Fruit fly (Drosophila melanogaster) whole organism, embryonic: ENCODE results near the gene CG17562.
A peak's percentile ranks its signal among the peaks of the same experiment; 100 is the strongest.

Source experiments
- Awh ChIP-seq: fragments of 200-800 bp; sonication (Bioruptor generic); IDR thresholded peaks from 2 replicates; pipeline ENCODE4, ENCODE4 v1.3.6; 2022; ENCODE audit warnings: missing biosample characterization, missing genetic modification characterization
- BEAF-32 ChIP-seq: fragments of 200-800 bp; sonication (Bioruptor generic); optimal IDR thresholded peaks from 3 replicates; lab custom pipeline; 2017; ENCODE audit warnings: missing biosample characterization, missing genetic modification characterization, mild to moderate bottlenecking, moderate library complexity, missing genetic modification reagents
- CG12659 ChIP-seq: fragments of 200-800 bp; sonication (Bioruptor generic); optimal IDR thresholded peaks from 3 replicates; lab custom pipeline; 2017; ENCODE audit warnings: mild to moderate bottlenecking, missing biosample characterization, missing genetic modification reagents, missing genetic modification characterization
- CG15696 ChIP-seq: fragments of 200-800 bp; sonication (Bioruptor generic); optimal IDR thresholded peaks from 2 replicates; lab custom pipeline; 2019; ENCODE audit warnings: missing biosample characterization, mild to moderate bottlenecking, missing genetic modification characterization, moderate library complexity
- CG1647 ChIP-seq: fragments of 200-800 bp; sonication (Bioruptor generic); optimal IDR thresholded peaks from 3 replicates; lab custom pipeline; 2016; ENCODE audit warnings: missing biosample characterization, missing genetic modification characterization
- CG18262 ChIP-seq: fragments of 200-800 bp; optimal IDR thresholded peaks from 3 replicates; lab custom pipeline; 2019; ENCODE audit warnings: missing biosample characterization, mild to moderate bottlenecking, missing genetic modification characterization, moderate library complexity
- CG2199 ChIP-seq: fragments of 200-800 bp; sonication (Bioruptor generic); IDR thresholded peaks from 3 replicates; pipeline ENCODE4 v1.3.6; 2022; ENCODE audit warnings: missing biosample characterization, missing genetic modification characterization
- CG2678 ChIP-seq: fragments of 200-800 bp; sonication (Bioruptor generic); optimal IDR thresholded peaks from 3 replicates; lab custom pipeline; 2019; ENCODE audit warnings: missing biosample characterization, mild to moderate bottlenecking, missing genetic modification characterization, moderate library complexity
- CG3065 ChIP-seq: fragments of 200-800 bp; sonication (Bioruptor generic); optimal IDR thresholded peaks from 2 replicates; lab custom pipeline; 2016; ENCODE audit warnings: missing biosample characterization, missing genetic modification characterization
- CG3281 ChIP-seq: fragments of 200-800 bp; sonication (Bioruptor generic); optimal IDR thresholded peaks from 3 replicates; lab custom pipeline; 2017; ENCODE audit warnings: missing biosample characterization, mild to moderate bottlenecking, missing genetic modification characterization
- CG3838 ChIP-seq: fragments of 200-800 bp; sonication (Bioruptor generic); optimal IDR thresholded peaks from 3 replicates; lab custom pipeline; 2016; ENCODE audit warnings: missing biosample characterization, missing genetic modification characterization
- CG6254 ChIP-seq: fragments of 200-800 bp; sonication (Bioruptor generic); optimal IDR thresholded peaks from 3 replicates; lab custom pipeline; 2017; ENCODE audit warnings: mild to moderate bottlenecking, missing biosample characterization, missing genetic modification reagents, missing genetic modification characterization
- CG7271 ChIP-seq: fragments of 200-800 bp; sonication (Bioruptor generic); optimal IDR thresholded peaks from 2 replicates; lab custom pipeline; 2018; ENCODE audit warnings: missing biosample characterization, mild to moderate bottlenecking, missing genetic modification characterization, moderate library complexity
- CG8290 ChIP-seq, 3 experiments: fragments of 200-800 bp; sonication (Bioruptor generic); optimal IDR thresholded peaks; 2 replicates each; lab custom pipeline; 2016 to 2019; ENCODE audit warnings: missing biosample characterization in 3 of 3, missing genetic modification characterization in 3 of 3, mild to moderate bottlenecking in 2 of 3, moderate library complexity in 1 of 3
- CG8478 ChIP-seq: fragments of >200 bp; optimal IDR thresholded peaks from 2 replicates; lab custom pipeline; 2018
- CG8924 ChIP-seq: fragments of 200-800 bp; optimal IDR thresholded peaks from 3 replicates; lab custom pipeline; 2019; ENCODE audit warnings: missing biosample characterization, mild to moderate bottlenecking, missing genetic modification characterization, moderate library complexity
- CG9609 ChIP-seq: fragments of 200-800 bp; sonication (Bioruptor generic); optimal IDR thresholded peaks from 3 replicates; lab custom pipeline; 2016; ENCODE audit warnings: missing biosample characterization, missing genetic modification characterization
- CG9932 ChIP-seq: fragments of 200-800 bp; sonication (Bioruptor generic); IDR thresholded peaks from 2 replicates; pipeline ENCODE4 v1.3.6; 2022; ENCODE audit warnings: missing biosample characterization, missing genetic modification characterization
- CTCF ChIP-seq: fragments of 200-800 bp; sonication (Bioruptor generic); optimal IDR thresholded peaks from 2 replicates; lab custom pipeline; 2017; ENCODE audit warnings: missing biosample characterization, mild to moderate bottlenecking, missing genetic modification characterization, moderate library complexity
- Dad ChIP-seq: fragments of 200-800 bp; sonication (Bioruptor generic); optimal IDR thresholded peaks from 3 replicates; lab custom pipeline; 2016; ENCODE audit warnings: missing biosample characterization, missing genetic modification characterization
- Dll ChIP-seq: fragments of 200-800 bp; sonication (Bioruptor generic); IDR thresholded peaks from 4 replicates; pipeline ENCODE4 v1.3.6; 2022; ENCODE audit warnings: missing biosample characterization, missing genetic modification characterization; ENCODE audit not compliant: partially characterized antibody
- Ets65A ChIP-seq: fragments of 200-800 bp; sonication (Bioruptor generic); peaks from one replicate; lab custom pipeline; 2016; ENCODE audit warnings: missing biosample characterization, missing genetic modification characterization
- Hr78 ChIP-seq, 2 experiments: fragments of 200-800 bp in 1 of 2; fragments of >200 bp in 1 of 2; sonication (Bioruptor generic) in 1 of 2; optimal IDR thresholded peaks; 2 replicates each; lab custom pipeline; 2017 to 2019; ENCODE audit warnings: missing biosample characterization in 2 of 2, missing genetic modification characterization in 2 of 2, mild to moderate bottlenecking in 1 of 2, moderate library complexity in 1 of 2
- MESR4 ChIP-seq: fragments of 200-800 bp; sonication (Bioruptor generic); optimal IDR thresholded peaks from 2 replicates; lab custom pipeline; 2018; ENCODE audit warnings: missing biosample characterization, mild to moderate bottlenecking, missing genetic modification characterization, moderate library complexity
- Meics ChIP-seq: fragments of 200-800 bp; sonication (Bioruptor generic); optimal IDR thresholded peaks from 2 replicates; lab custom pipeline; 2017; ENCODE audit warnings: missing biosample characterization, mild to moderate bottlenecking, missing genetic modification characterization
- Nf-YA ChIP-seq: fragments of 200-800 bp; sonication (Bioruptor generic); IDR thresholded peaks from 2 replicates; pipeline ENCODE4 v1.3.6; 2022; ENCODE audit warnings: missing biosample characterization, missing genetic modification characterization
- Opbp ChIP-seq: fragments of 200-800 bp; sonication (Bioruptor generic); IDR thresholded peaks from 3 replicates; pipeline ENCODE4 v1.3.6; 2022; ENCODE audit warnings: missing biosample characterization, missing genetic modification characterization; ENCODE audit not compliant: partially characterized antibody
- PHDP ChIP-seq: fragments of 200-800 bp; sonication (Bioruptor generic); optimal IDR thresholded peaks from 3 replicates; lab custom pipeline; 2018; ENCODE audit warnings: missing biosample characterization, mild to moderate bottlenecking, missing genetic modification characterization, moderate library complexity
- Scr ChIP-seq: fragments of 200-800 bp; sonication (Bioruptor generic); IDR thresholded peaks from 2 replicates; pipeline ENCODE4 v1.3.6; 2022; ENCODE audit warnings: missing biosample characterization, missing genetic modification characterization; ENCODE audit not compliant: partially characterized antibody
- Ssrp ChIP-seq: fragments of 200-800 bp; sonication (Bioruptor generic); optimal IDR thresholded peaks from 2 replicates; lab custom pipeline; 2018; ENCODE audit warnings: missing biosample characterization, mild to moderate bottlenecking, missing genetic modification characterization, moderate library complexity
- Taf1 ChIP-seq: fragments of 200-800 bp; sonication (Bioruptor generic); IDR thresholded peaks from 2 replicates; pipeline ENCODE4 v1.3.6; 2022; ENCODE audit warnings: missing biosample characterization, missing genetic modification characterization
- Vsx1 ChIP-seq: fragments of 200-800 bp; sonication (Bioruptor generic); optimal IDR thresholded peaks from 2 replicates; lab custom pipeline; 2017; ENCODE audit warnings: missing biosample characterization, mild to moderate bottlenecking, missing genetic modification characterization, missing genetic modification reagents
- YL-1 ChIP-seq: fragments of 200-800 bp; sonication (Bioruptor generic); optimal IDR thresholded peaks from 3 replicates; lab custom pipeline; 2017; ENCODE audit warnings: missing biosample characterization, mild to moderate bottlenecking, missing genetic modification characterization
- cad ChIP-seq: fragments of >200 bp; optimal IDR thresholded peaks from 2 replicates; lab custom pipeline; 2017; ENCODE audit warnings: missing biosample characterization, missing genetic modification characterization
- cato ChIP-seq: fragments of 200-800 bp; sonication (Bioruptor generic); optimal IDR thresholded peaks from 2 replicates; lab custom pipeline; 2016; ENCODE audit warnings: missing biosample characterization, missing genetic modification characterization, borderline replicate concordance
- corto ChIP-seq: fragments of 200-800 bp; sonication (Bioruptor generic); optimal IDR thresholded peaks from 2 replicates; lab custom pipeline; 2016; ENCODE audit warnings: missing biosample characterization, mild to moderate bottlenecking, missing genetic modification characterization, moderate library complexity
- dpn ChIP-seq, 2 experiments: fragments of 200-800 bp; sonication (Bioruptor generic); optimal IDR thresholded peaks; 3 replicates each; lab custom pipeline; 2016; ENCODE audit warnings: missing biosample characterization in 2 of 2, missing genetic modification characterization in 2 of 2
- en ChIP-seq: fragments of 200-800 bp; sonication (Bioruptor generic); optimal IDR thresholded peaks from 2 replicates; lab custom pipeline; 2016; ENCODE audit warnings: missing biosample characterization, missing genetic modification characterization
- ewg ChIP-seq: fragments of 200-800 bp; sonication (Bioruptor generic); optimal IDR thresholded peaks from 3 replicates; lab custom pipeline; 2017; ENCODE audit warnings: mild to moderate bottlenecking, missing biosample characterization, missing genetic modification reagents, missing genetic modification characterization
- gem ChIP-seq: fragments of 200-800 bp; sonication (Bioruptor generic); optimal IDR thresholded peaks from 2 replicates; lab custom pipeline; 2019; ENCODE audit warnings: missing biosample characterization, mild to moderate bottlenecking, missing genetic modification characterization, moderate library complexity
- insv ChIP-seq, 2 experiments: fragments of 200-800 bp; sonication (Bioruptor generic); optimal IDR thresholded peaks; 3 replicates each; lab custom pipeline; 2016 to 2018; ENCODE audit warnings: missing biosample characterization in 2 of 2, missing genetic modification characterization in 2 of 2
- jumu ChIP-seq: fragments of 200-800 bp; sonication (Bioruptor generic); optimal IDR thresholded peaks from 3 replicates; lab custom pipeline; 2016; ENCODE audit warnings: missing biosample characterization, missing genetic modification characterization
- lab ChIP-seq: fragments of 200-800 bp; sonication (Bioruptor generic); optimal IDR thresholded peaks from 3 replicates; lab custom pipeline; 2017; ENCODE audit warnings: missing biosample characterization, missing genetic modification characterization, mild to moderate bottlenecking, moderate library complexity, missing genetic modification reagents
- lmd ChIP-seq: fragments of 200-800 bp; sonication (Bioruptor generic); IDR thresholded peaks from 2 replicates; pipeline ENCODE4 v1.3.6; 2022; ENCODE audit warnings: missing biosample characterization, missing genetic modification characterization
- nerfin-2 ChIP-seq: fragments of 200-800 bp; sonication (Bioruptor generic); IDR thresholded peaks from 2 replicates; pipeline ENCODE4 v1.3.6; 2022; ENCODE audit warnings: missing biosample characterization, missing genetic modification characterization; ENCODE audit not compliant: partially characterized antibody
- onecut ChIP-seq: fragments of 200-800 bp; sonication (Bioruptor generic); IDR thresholded peaks from 2 replicates; pipeline ENCODE4 v1.3.6; 2022; ENCODE audit warnings: missing biosample characterization, missing genetic modification characterization
- pan ChIP-seq, 4 experiments: fragments of >200 bp in 3 of 4; fragments of 200-800 bp in 1 of 4; sonication (Bioruptor generic) in 1 of 4; optimal IDR thresholded peaks in 3 of 4; IDR thresholded peaks in 1 of 4; 2 replicates each; pipeline versions ENCODE4 v1.3.6 to Lab custom; 2017 to 2022; ENCODE audit warnings: missing biosample characterization in 2 of 4, missing genetic modification characterization in 2 of 4, mixed read lengths in 1 of 4
- stc ChIP-seq: fragments of 200-800 bp; sonication (Bioruptor generic); IDR thresholded peaks from 2 replicates; pipeline ENCODE4 v1.3.6; 2022; ENCODE audit warnings: missing biosample characterization, missing genetic modification characterization
- tap ChIP-seq: fragments of 200-800 bp; optimal IDR thresholded peaks from 3 replicates; lab custom pipeline; 2019; ENCODE audit warnings: missing biosample characterization, mild to moderate bottlenecking, missing genetic modification characterization, moderate library complexity

Gene CG17562

DNA sequence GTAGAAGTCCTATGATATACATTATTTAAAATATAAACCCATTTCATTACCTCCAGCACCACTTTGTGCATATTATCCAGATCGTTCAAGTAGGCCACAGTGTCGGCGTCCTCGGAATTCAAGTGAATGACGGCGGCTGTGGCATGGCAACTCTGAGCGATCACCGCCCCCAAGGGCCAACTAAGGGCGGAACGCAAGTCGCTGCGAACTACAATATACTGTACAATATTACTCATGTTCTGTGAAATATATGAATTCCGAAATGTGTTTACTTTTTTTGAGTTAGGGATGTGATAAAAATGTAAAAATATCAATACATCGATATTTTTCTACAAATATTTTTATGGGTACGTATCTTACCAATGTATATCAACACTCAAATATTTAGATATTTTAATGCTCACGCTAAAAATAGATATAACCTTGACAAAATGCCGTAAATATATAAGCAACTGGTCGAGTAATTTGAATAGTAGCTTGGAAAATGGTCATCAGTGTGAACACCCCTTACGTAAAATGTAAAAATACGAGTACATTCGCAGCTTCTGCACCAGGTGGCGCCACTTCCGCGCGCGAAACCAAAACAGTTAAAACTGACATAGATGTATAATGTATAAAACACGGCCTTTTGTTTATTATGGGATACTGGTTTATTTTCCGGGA is 41.5 kb upstream of the CG17562 start, which contains the start of gene CG14903 (continued):
- TF ChIP-seq CG8924 (tag; lab: Kevin White, UChicago) = no peak
- TF ChIP-seq jumu (GFP tag; lab: Kevin White, UChicago) = peak; percentile 11
- peak; percentile 97 for TF ChIP-seq CTCF (GFP tag; lab: Kevin White, UChicago)
- TF ChIP-seq CG1647 = no peak
- TF ChIP-seq CG3838 (GFP tag; lab: Kevin White, UChicago) = no peak
- peak; percentile 67 for TF ChIP-seq CG9932 (GFP tag; lab: Robert Waterston, UW)
- TF ChIP-seq Dad (GFP tag; lab: Kevin White, UChicago) = no peak
- TF ChIP-seq CG2678 = peak; percentile 37
- TF ChIP-seq CG15696 = peak; percentile 73
- TF ChIP-seq CG3281 (GFP tag; lab: Kevin White, UChicago) = no peak
- no peak for TF ChIP-seq cato (GFP tag; lab: Kevin White, UChicago)
- TF ChIP-seq stc (GFP tag; lab: Robert Waterston, UW) = no peak
- peak; percentile 23 for TF ChIP-seq CG8478 (lab: Kevin White, UChicago)
- TF ChIP-seq MESR4 (GFP tag; lab: Kevin White, UChicago) = peak; percentile 38
- TF ChIP-seq Meics (GFP tag; lab: Kevin White, UChicago) = no peak
- no peak for TF ChIP-seq Nf-YA (GFP tag; lab: Robert Waterston, UW)
- no peak for TF ChIP-seq ewg (GFP tag; lab: Kevin White, UChicago)
- TF ChIP-seq nerfin-2 (GFP tag; lab: Robert Waterston, UW) = no peak
- TF ChIP-seq YL-1 (GFP tag; lab: Kevin White, UChicago) = no peak
- TF ChIP-seq Vsx1 (GFP tag; lab: Kevin White, UChicago) = no peak
- no peak for TF ChIP-seq onecut (GFP tag; lab: Robert Waterston, UW)
- TF ChIP-seq Scr = peak; percentile 78
- no peak for TF ChIP-seq en
- TF ChIP-seq Opbp (GFP tag; lab: Robert Waterston, UW) = peak; percentile 56; the same call in 2 of the 3 replicates
- peak; percentile 85 for TF ChIP-seq BEAF-32 (GFP tag; lab: Kevin White, UChicago)
- no peak for TF ChIP-seq corto (GFP tag; lab: Kevin White, UChicago)
- no peak for TF ChIP-seq Hr78 (GFP tag; optimal IDR thresholded peaks at IDR 0.05; lab: Kevin White, UChicago)
- TF ChIP-seq CG6254 (GFP tag; lab: Kevin White, UChicago) = no peak
- TF ChIP-seq CG7271 (tag; lab: Kevin White, UChicago) = no peak
- no peak for TF ChIP-seq PHDP (tag; lab: Kevin White, UChicago)
- TF ChIP-seq tap (tag; lab: Kevin White, UChicago) = no peak
- TF ChIP-seq Taf1 (GFP tag; lab: Robert Waterston, UW) = no peak
- peak; percentile 85 for TF ChIP-seq CG2199 (GFP tag; lab: Robert Waterston, UW)
- TF ChIP-seq CG12659 = peak; percentile 40
- TF ChIP-seq cad (GFP tag; lab: Kevin White, UChicago) = no peak
- TF ChIP-seq CG3065 (GFP tag; lab: Kevin White, UChicago) = no peak
- peak; percentile 48 for TF ChIP-seq CG8290 (GFP tag; optimal IDR thresholded peaks at IDR 0.05; lab: Kevin White, UChicago)
- no peak for TF ChIP-seq CG8290 (tag; optimal IDR thresholded peaks at IDR 0.05; lab: Kevin White, UChicago)
- TF ChIP-seq Awh (GFP tag; lab: Robert Waterston, UW) = no peak
- TF ChIP-seq Dll = peak; percentile 81
- peak; percentile 44 for TF ChIP-seq CG9609 (GFP tag; lab: Kevin White, UChicago)
- TF ChIP-seq gem (tag; lab: Kevin White, UChicago) = peak; percentile 49
- TF ChIP-seq lmd (GFP tag; lab: Robert Waterston, UW) = no peak
- TF ChIP-seq pan (optimal IDR thresholded peaks at IDR 0.05; lab: Kevin White, UChicago) = no peak
- TF ChIP-seq pan (GFP tag; optimal IDR thresholded peaks at IDR 0.05 in 1 of 2, IDR thresholded peaks at IDR 0.05 in 1 of 2) = no peak
- TF ChIP-seq dpn (GFP tag; optimal IDR thresholded peaks at IDR 0.05; lab: Kevin White, UChicago) = peak in 1 of 2 experiments; percentile 39
- TF ChIP-seq CG18262 (tag; lab: Kevin White, UChicago) = no peak
- peak in 1 of 2 experiments; percentile 40 for TF ChIP-seq insv (GFP tag; optimal IDR thresholded peaks at IDR 0.05; lab: Kevin White, UChicago)
- peak; percentile 16 for TF ChIP-seq Ssrp (tag; lab: Kevin White, UChicago)
- no peak for TF ChIP-seq lab (GFP tag; lab: Kevin White, UChicago)
- TF ChIP-seq Ets65A = peak; percentile 81
